Worm (Caenorhabditis elegans) whole organism, young adult: ENCODE measurements around the gene F54E2.2.
A peak's percentile ranks its signal among the peaks of the same experiment; 100 is the strongest.

Experiments
- D2030.7 ChIP-seq: fragments of 200-800 bp; sonication (Bioruptor generic); IDR thresholded peaks from 2 replicates; pipeline ENCODE4 v1.3.6; 2022; ENCODE audit warnings: missing genetic modification reagents, missing genetic modification characterization, missing compliant biosample characterization
- F10E7.11 ChIP-seq: sonication (generic microtip); optimal IDR thresholded peaks from 2 replicates; lab custom pipeline; 2017; ENCODE audit warnings: mild to moderate bottlenecking, missing genetic modification characterization, moderate library complexity, missing compliant biosample characterization
- F22D6.2 ChIP-seq: sonication (generic microtip); optimal IDR thresholded peaks from 2 replicates; lab custom pipeline; 2016; ENCODE audit warnings: mild to moderate bottlenecking, missing genetic modification characterization, missing compliant biosample characterization
- F23B12.7 ChIP-seq: sonication (generic microtip); optimal IDR thresholded peaks from 2 replicates; lab custom pipeline; 2017; ENCODE audit warnings: missing genetic modification characterization, mild to moderate bottlenecking, missing compliant biosample characterization, antibody characterized with exemption, moderate library complexity; ENCODE audit not compliant: insufficient read depth
- F49E8.2 ChIP-seq: sonication (generic microtip); optimal IDR thresholded peaks from 3 replicates; lab custom pipeline; 2017; ENCODE audit warnings: missing genetic modification characterization, mild to moderate bottlenecking, missing compliant biosample characterization, antibody characterized with exemption, moderate library complexity; ENCODE audit not compliant: insufficient read depth
- F57C9.4 ChIP-seq: sonication (generic microtip); optimal IDR thresholded peaks from 2 replicates; lab custom pipeline; 2017; ENCODE audit warnings: mild to moderate bottlenecking, missing genetic modification characterization, missing compliant biosample characterization
- T26A5.8 ChIP-seq: sonication (generic microtip); optimal IDR thresholded peaks from 2 replicates; lab custom pipeline; 2016; ENCODE audit warnings: missing genetic modification characterization, missing compliant biosample characterization
- Y53G8AR.9 ChIP-seq: fragments of 200-800 bp; sonication (Bioruptor generic); conservative IDR thresholded peaks from 2 replicates; pipeline ENCODE4 v1.3.6; 2022; ENCODE audit warnings: missing genetic modification reagents, missing genetic modification characterization, missing compliant biosample characterization
- Y56A3A.18 ChIP-seq: fragments of 200-800 bp; sonication (Bioruptor generic); IDR thresholded peaks from 2 replicates; pipeline ENCODE4 v1.3.6; 2022; ENCODE audit warnings: missing genetic modification reagents, missing genetic modification characterization, missing compliant biosample characterization
- Y95B8A.8 ChIP-seq: fragments of 200-800 bp; sonication (Bioruptor generic); IDR thresholded peaks from 2 replicates; pipeline ENCODE4 v1.3.6; 2022; ENCODE audit warnings: missing genetic modification reagents, missing genetic modification characterization, missing compliant biosample characterization
- ZK185.1 ChIP-seq: sonication (generic microtip); optimal IDR thresholded peaks from 2 replicates; lab custom pipeline; 2016; ENCODE audit warnings: mild to moderate bottlenecking, missing genetic modification characterization, missing compliant biosample characterization; ENCODE audit not compliant: poor library complexity, severe bottlenecking
- akir-1 ChIP-seq: fragments of 200-800 bp; sonication (Bioruptor generic); optimal IDR thresholded peaks from 2 replicates; lab custom pipeline; 2018; ENCODE audit warnings: mild to moderate bottlenecking, missing genetic modification characterization, moderate library complexity, missing compliant biosample characterization
- ama-1 ChIP-seq, 3 experiments: fragments of 150-350 bp in 1 of 3; sonication (generic microtip) in 2 of 3; optimal IDR thresholded peaks; 2 replicates each; lab custom pipeline; 2014 to 2018; ENCODE audit warnings: missing biosample characterization in 2 of 3, missing genetic modification characterization in 2 of 3, missing genetic modification reagents in 2 of 3
- attf-5 ChIP-seq: fragments of 200-800 bp; sonication (Bioruptor generic); optimal IDR thresholded peaks from 2 replicates; lab custom pipeline; 2018; ENCODE audit warnings: mild to moderate bottlenecking, missing genetic modification characterization, missing compliant biosample characterization
- ceh-27 ChIP-seq: fragments of 200-800 bp; sonication (Bioruptor generic); optimal IDR thresholded peaks from 2 replicates; lab custom pipeline; 2018; ENCODE audit warnings: mild to moderate bottlenecking, missing genetic modification characterization, moderate library complexity, missing compliant biosample characterization
- dox-1 ChIP-seq: fragments of 200-800 bp; sonication (Bioruptor generic); IDR thresholded peaks from 2 replicates; pipeline ENCODE4 v1.3.6; 2022; ENCODE audit warnings: missing genetic modification reagents, missing genetic modification characterization, missing compliant biosample characterization
- efl-1 ChIP-seq: fragments of 150-350 bp; optimal IDR thresholded peaks from 2 replicates; lab custom pipeline; 2014; ENCODE audit warnings: missing biosample characterization, missing genetic modification reagents, missing genetic modification characterization
- egrh-3 ChIP-seq: fragments of 200-800 bp; sonication (Bioruptor generic); IDR thresholded peaks from 2 replicates; pipeline ENCODE4 v1.3.6; 2022; ENCODE audit warnings: missing genetic modification reagents, missing genetic modification characterization, missing compliant biosample characterization
- him-1 ChIP-seq: sonication (generic microtip); optimal IDR thresholded peaks from 2 replicates; lab custom pipeline; 2016; ENCODE audit warnings: missing genotype, missing genetic modification reagents, missing genetic modification characterization, missing compliant biosample characterization
- hlh-12 ChIP-seq: sonication (generic microtip); optimal IDR thresholded peaks from 2 replicates; lab custom pipeline; 2016; ENCODE audit warnings: missing genetic modification characterization, missing compliant biosample characterization
- hrde-1 ChIP-seq: sonication (generic microtip); optimal IDR thresholded peaks from 2 replicates; lab custom pipeline; 2016; ENCODE audit warnings: missing genetic modification characterization, mild to moderate bottlenecking, missing compliant biosample characterization, moderate library complexity, missing genotype, missing genetic modification reagents, borderline replicate concordance
- hsf-1 ChIP-seq: fragments of 200-800 bp; sonication (Bioruptor generic); IDR thresholded peaks from 2 replicates; pipeline ENCODE4 v1.3.6; 2022; ENCODE audit warnings: missing genetic modification reagents, missing genetic modification characterization, missing compliant biosample characterization
- let-607 ChIP-seq, 2 experiments: fragments of 200-800 bp in 1 of 2; sonication (Bioruptor generic) in 1 of 2; sonication (generic microtip) in 1 of 2; optimal IDR thresholded peaks; 2 replicates each; lab custom pipeline; 2016 to 2018; ENCODE audit warnings: mild to moderate bottlenecking in 2 of 2, missing compliant biosample characterization in 2 of 2, missing genetic modification characterization in 2 of 2, moderate library complexity in 2 of 2, missing genotype in 1 of 2
- lin-26 ChIP-seq: fragments of 200-800 bp; sonication (Bioruptor generic); IDR thresholded peaks from 2 replicates; pipeline ENCODE4 v1.3.6; 2022; ENCODE audit warnings: missing genetic modification reagents, missing genetic modification characterization, missing compliant biosample characterization
- lsy-27 ChIP-seq: sonication (generic microtip); optimal IDR thresholded peaks from 2 replicates; lab custom pipeline; 2017; ENCODE audit warnings: missing genetic modification characterization, mild to moderate bottlenecking, missing compliant biosample characterization, antibody characterized with exemption, missing genotype, borderline replicate concordance; ENCODE audit not compliant: insufficient read depth
- madf-10 ChIP-seq: sonication (generic microtip); optimal IDR thresholded peaks from 2 replicates; lab custom pipeline; 2016; ENCODE audit warnings: mild to moderate bottlenecking, missing genetic modification characterization, missing compliant biosample characterization
- madf-3 ChIP-seq: fragments of 200-800 bp; sonication (Bioruptor generic); IDR thresholded peaks from 2 replicates; pipeline ENCODE4 v1.3.6; 2022; ENCODE audit warnings: missing genetic modification reagents, missing genetic modification characterization, missing compliant biosample characterization
- nhr-80 ChIP-seq: sonication (generic microtip); optimal IDR thresholded peaks from 2 replicates; lab custom pipeline; 2016; ENCODE audit warnings: missing genetic modification characterization, missing compliant biosample characterization
- snpc-4 ChIP-seq, 5 experiments: fragments of 150-350 bp in 1 of 5; sonication (generic microtip) in 4 of 5; optimal IDR thresholded peaks; 2 replicates each; lab custom pipeline; 2014 to 2018; ENCODE audit warnings: missing genetic modification characterization in 5 of 5, missing biosample characterization in 3 of 5, antibody characterized with exemption in 2 of 5, mild to moderate bottlenecking in 2 of 5, missing compliant biosample characterization in 2 of 5, missing genotype in 2 of 5, moderate library complexity in 2 of 5, missing genetic modification reagents in 1 of 5
- sptf-2 ChIP-seq: fragments of 200-800 bp; sonication (Bioruptor generic); optimal IDR thresholded peaks from 2 replicates; lab custom pipeline; 2018; ENCODE audit warnings: mild to moderate bottlenecking, missing genetic modification characterization, missing compliant biosample characterization
- tlf-1 ChIP-seq: fragments of 200-800 bp; sonication (Bioruptor generic); optimal IDR thresholded peaks from 2 replicates; lab custom pipeline; 2018; ENCODE audit warnings: mild to moderate bottlenecking, missing genetic modification characterization, missing compliant biosample characterization
- zim-3 ChIP-seq: sonication (generic microtip); optimal IDR thresholded peaks from 2 replicates; lab custom pipeline; 2017; ENCODE audit warnings: mild to moderate bottlenecking, missing genetic modification characterization, moderate library complexity, missing compliant biosample characterization
- ztf-22 ChIP-seq: fragments of 200-800 bp; sonication (Bioruptor generic); optimal IDR thresholded peaks from 2 replicates; lab custom pipeline; 2018; ENCODE audit warnings: mild to moderate bottlenecking, missing genetic modification characterization, moderate library complexity, missing compliant biosample characterization
- ztf-26 ChIP-seq: sonication (generic microtip); optimal IDR thresholded peaks from 2 replicates; lab custom pipeline; 2017; ENCODE audit warnings: missing genetic modification characterization, missing compliant biosample characterization
- ztf-28 ChIP-seq: fragments of 200-800 bp; sonication (Bioruptor generic); IDR thresholded peaks from 2 replicates; pipeline ENCODE4 v1.3.6; 2022; ENCODE audit warnings: missing genetic modification reagents, missing genetic modification characterization, missing compliant biosample characterization

The F54E2.2 gene

DNA sequence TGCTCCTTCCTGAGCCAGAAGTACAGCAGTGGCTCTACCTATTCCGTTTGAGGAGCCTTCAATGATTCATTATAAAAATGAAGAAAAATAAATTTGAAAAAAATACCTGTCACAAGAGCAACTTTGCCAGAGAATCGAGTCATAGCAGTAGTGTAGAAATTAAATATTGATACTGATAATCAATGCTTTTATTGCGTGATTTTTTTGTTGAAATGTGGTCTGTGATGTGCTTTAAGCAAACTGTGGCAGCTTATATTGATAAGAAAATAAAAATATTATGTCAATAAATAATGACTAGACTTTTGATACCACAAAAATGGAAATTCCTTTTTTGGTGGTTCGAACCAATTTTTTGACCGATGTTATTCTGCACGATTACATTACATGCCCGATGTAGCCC is 31.0 kb upstream of the F54E2.2 start, which contains the start of gene dhs-14:
TSS of gene dhs-14 (minus strand) at position 149 of the 400 bp plus-strand sequence.
- TF ChIP-seq ama-1 (optimal IDR thresholded peaks at IDR 0.05; lab: Kevin White, UChicago) (no peak), ama-1 (GFP tag; optimal IDR thresholded peaks at IDR 0.05; lab: Kevin White, UChicago) (no peak), akir-1 (GFP tag; lab: Kevin White, UChicago) (no peak), D2030.7 (GFP tag; lab: Robert Waterston, UW) (no peak), him-1 (tag; lab: Kevin White, UChicago) (no peak), tlf-1 (GFP tag; lab: Kevin White, UChicago) (no peak), nhr-80 (peak; percentile 83), efl-1 (no peak), F23B12.7 (tag; lab: Kevin White, UChicago) (no peak), dox-1 (GFP tag; lab: Robert Waterston, UW) (0 out of 2 replicates have a peak, but pooled peaks have one; percentile 23), F57C9.4 (tag; lab: Kevin White, UChicago) (no peak), snpc-4 (GFP tag; optimal IDR thresholded peaks at IDR 0.05; lab: Kevin White, UChicago) (no peak), snpc-4 (tag; optimal IDR thresholded peaks at IDR 0.05; lab: Kevin White, UChicago) (no peak), madf-10 (tag; lab: Kevin White, UChicago) (no peak), Y56A3A.18 (GFP tag; lab: Robert Waterston, UW) (no peak), attf-5 (GFP tag; lab: Kevin White, UChicago) (no peak)
- TF ChIP-seq, all 124 proteins: peak for 2

DNA sequence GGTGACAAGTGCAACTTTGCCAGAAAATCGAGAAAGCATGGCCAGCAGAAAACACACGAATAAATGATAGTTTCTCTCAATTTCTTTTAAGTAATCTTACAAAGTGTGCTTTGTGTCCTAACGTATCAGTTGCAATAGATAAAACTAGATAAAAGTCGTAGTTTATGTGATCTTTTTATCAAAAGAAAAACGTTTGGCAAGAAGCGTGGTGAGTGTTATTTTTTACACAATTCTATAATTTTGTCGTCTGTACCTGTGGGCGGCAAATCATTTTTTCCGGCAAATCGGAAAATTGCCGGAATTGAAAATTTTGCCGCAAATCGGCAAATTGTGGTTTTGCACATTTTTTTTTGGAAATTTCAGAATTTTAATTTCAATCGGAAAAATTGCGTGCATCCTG is 28.6 kb upstream of the F54E2.2 start, which contains the start of gene R05D8.9:
TSS of gene R05D8.9 (minus strand) at position 101 of the 400 bp plus-strand sequence.
- TF ChIP-seq T26A5.8 (tag; lab: Kevin White, UChicago) (no peak), madf-10 (tag; lab: Kevin White, UChicago) (no peak), lin-26 (GFP tag; lab: Robert Waterston, UW) (no peak), F49E8.2 (tag; lab: Kevin White, UChicago) (no peak), egrh-3 (GFP tag; lab: Robert Waterston, UW) (no peak), let-607 (tag; optimal IDR thresholded peaks at IDR 0.05; lab: Kevin White, UChicago) (no peak), hsf-1 (no peak)

DNA sequence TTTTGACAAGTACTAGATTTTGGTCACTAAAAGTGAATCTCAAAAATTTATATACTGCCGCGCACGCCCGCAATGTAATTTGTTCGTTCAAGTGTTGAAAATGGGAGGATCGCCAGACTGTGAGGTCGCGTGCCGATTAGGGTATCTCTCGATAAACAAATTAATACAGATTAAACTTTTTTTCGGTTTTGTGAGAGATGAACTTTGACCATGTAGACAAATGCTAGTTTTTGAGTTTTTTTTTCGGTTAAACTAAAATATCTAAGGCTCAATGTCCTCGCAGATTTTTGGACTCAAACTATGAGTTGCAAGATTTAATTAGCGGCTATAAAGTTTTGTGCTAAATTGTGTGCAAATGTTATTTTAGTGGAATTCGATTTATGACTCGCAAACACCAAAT is 26.3 kb upstream of the F54E2.2 start, which contains the start of gene dhs-15:
TSS of gene dhs-15 (minus strand) at position 101 of the 400 bp plus-strand sequence.
- TF ChIP-seq zim-3 (tag; lab: Kevin White, UChicago) (no peak), sptf-2 (GFP tag; lab: Kevin White, UChicago) (no peak), Y95B8A.8 (GFP tag; lab: Robert Waterston, UW) (no peak), madf-3 (GFP tag; lab: Robert Waterston, UW) (no peak)

DNA sequence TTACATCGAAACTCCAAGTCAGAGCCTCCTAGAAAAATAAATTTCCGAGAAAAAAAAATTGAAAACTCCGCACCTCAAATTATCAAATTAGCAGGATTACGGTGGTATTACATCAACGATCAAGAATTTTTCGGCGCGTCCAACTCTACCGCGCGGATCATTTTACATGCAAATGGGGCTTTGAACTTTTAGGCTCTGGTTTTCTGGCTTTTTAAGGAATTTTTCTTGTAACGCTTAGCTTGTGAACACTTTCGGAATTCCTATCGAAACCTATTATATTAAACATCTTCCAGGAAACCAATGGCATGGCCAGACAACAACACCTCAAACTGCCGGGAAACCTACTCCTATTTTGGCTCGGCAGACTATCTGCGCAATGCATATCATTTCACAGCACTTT is 24.5 kb upstream of the F54E2.2 start, which contains the start of gene srh-56:
TSS of gene srh-56 (plus strand) at position 301 of the 400 bp plus-strand sequence.
- no peak for TF ChIP-seq F10E7.11
- no peak for TF ChIP-seq ztf-22 (GFP tag; lab: Kevin White, UChicago)
- TF ChIP-seq Y53G8AR.9 (GFP tag; lab: Robert Waterston, UW) = no peak
- no peak for TF ChIP-seq ceh-27 (GFP tag; lab: Kevin White, UChicago)
- no peak for TF ChIP-seq hlh-12
- no peak for TF ChIP-seq F22D6.2
- no peak for TF ChIP-seq T26A5.8 (tag; lab: Kevin White, UChicago)
- TF ChIP-seq lsy-27 (tag; lab: Kevin White, UChicago) = no peak
- TF ChIP-seq hsf-1 = no peak
- TF ChIP-seq hrde-1 (tag; lab: Kevin White, UChicago) = no peak
- no peak for TF ChIP-seq ztf-26
- TF ChIP-seq ztf-28 (GFP tag; lab: Robert Waterston, UW) = no peak
- TF ChIP-seq ZK185.1 (tag; lab: Kevin White, UChicago) = no peak
